Worm (Caenorhabditis elegans): ENCODE results near the gene oac-29.

- TF ChIP-seq him-1 (tag; optimal IDR thresholded peaks at IDR 0.05) = no peak
- TF ChIP-seq W03F9.2 (tag; optimal IDR thresholded peaks at IDR 0.05) = no peak
- no peak for TF ChIP-seq dao-5 (tag; optimal IDR thresholded peaks at IDR 0.05)
Measured at ce11 chrV:8670759-8671158, 35.3 kb upstream of the oac-29 start.

Data from whole organism, L4/young adult.